Worm (Caenorhabditis elegans) whole organism, early embryonic: ENCODE data around the gene M04B2.7.

ENCODE experiments used
- B0310.2 ChIP-seq: sonication (generic microtip); optimal IDR thresholded peaks from 2 replicates; lab custom pipeline; 2016; ENCODE audit warnings: mild to moderate bottlenecking, missing genetic modification characterization, missing compliant biosample characterization
- aly-1 ChIP-seq: sonication (generic microtip); optimal IDR thresholded peaks from 2 replicates; lab custom pipeline; 2016; ENCODE audit warnings: missing genetic modification characterization, missing compliant biosample characterization
- ama-1 ChIP-seq: fragments of 150-350 bp; optimal IDR thresholded peaks from 2 replicates; lab custom pipeline; 2014
- ceh-13 ChIP-seq: fragments of 200-800 bp; sonication (Bioruptor generic); optimal IDR thresholded peaks from 2 replicates; lab custom pipeline; 2018; ENCODE audit warnings: mild to moderate bottlenecking, missing genetic modification characterization, missing compliant biosample characterization
- ets-7 ChIP-seq: sonication (generic microtip); optimal IDR thresholded peaks from 2 replicates; lab custom pipeline; 2016; ENCODE audit warnings: missing genotype, missing genetic modification characterization, missing compliant biosample characterization
- flt-1 ChIP-seq: fragments of 200-800 bp; sonication (Bioruptor generic); IDR thresholded peaks from 2 replicates; pipeline ENCODE4 v1.3.6; 2022; ENCODE audit warnings: missing genetic modification characterization, missing compliant biosample characterization
- hmg-4 ChIP-seq: fragments of 200-800 bp; sonication (Bioruptor generic); optimal IDR thresholded peaks from 2 replicates; lab custom pipeline; 2018; ENCODE audit warnings: mild to moderate bottlenecking, missing genetic modification characterization, missing compliant biosample characterization
- hnd-1 ChIP-seq: sonication (generic microtip); optimal IDR thresholded peaks from 2 replicates; lab custom pipeline; 2016; ENCODE audit warnings: missing genetic modification characterization, missing compliant biosample characterization
- scrt-1 ChIP-seq: fragments of 200-800 bp; sonication (Bioruptor generic); IDR thresholded peaks from 2 replicates; pipeline ENCODE4 v1.3.6; 2022; ENCODE audit warnings: missing genetic modification characterization, missing compliant biosample characterization
- sea-1 ChIP-seq: fragments of 200-800 bp; sonication (Bioruptor generic); conservative IDR thresholded peaks from 2 replicates; pipeline ENCODE4 v1.3.6; 2022; ENCODE audit warnings: missing genetic modification characterization, missing compliant biosample characterization
- tbx-11 ChIP-seq: fragments of 200-800 bp; sonication (Bioruptor generic); IDR thresholded peaks from 2 replicates; pipeline ENCODE4 v1.3.6; 2022; ENCODE audit warnings: missing genetic modification characterization, missing compliant biosample characterization
- tra-4 ChIP-seq: sonication (generic microtip); optimal IDR thresholded peaks from 2 replicates; lab custom pipeline; 2017; ENCODE audit warnings: missing genetic modification characterization, missing compliant biosample characterization

DNA sequence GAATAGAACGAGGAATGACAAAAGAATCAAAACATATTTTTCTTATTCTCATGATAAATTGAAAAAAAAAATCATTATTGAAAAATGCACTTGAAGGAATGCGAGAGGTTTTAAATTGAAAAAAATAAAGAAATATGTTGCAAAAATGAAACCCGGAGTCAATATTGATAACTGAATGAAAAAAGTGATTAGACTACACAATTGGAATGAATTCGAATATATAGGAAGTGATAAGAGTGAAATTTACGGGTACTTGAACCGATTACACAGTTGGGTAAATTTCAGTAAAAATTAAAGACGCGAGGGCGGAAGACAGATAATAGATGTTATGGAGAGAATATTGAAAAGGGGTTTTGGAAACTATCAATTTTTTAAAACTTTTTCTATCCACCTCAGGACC lies 59.5 kb downstream of the M04B2.7 start:
- TF ChIP-seq sea-1 (GFP tag; lab: Robert Waterston, UW) (no peak), B0310.2 (no peak), flt-1 (GFP tag; lab: Robert Waterston, UW) (no peak), hmg-4 (GFP tag; lab: Kevin White, UChicago) (no peak), ama-1 (lab: Kevin White, UChicago) (no peak), ceh-13 (GFP tag; lab: Kevin White, UChicago) (no peak), tbx-11 (no peak), ets-7 (tag; lab: Kevin White, UChicago) (no peak), tra-4 (tag; lab: Kevin White, UChicago) (no peak), hnd-1 (tag; lab: Kevin White, UChicago) (no peak), scrt-1 (no peak), aly-1 (tag; lab: Kevin White, UChicago) (no peak)
